Fruit fly (Drosophila melanogaster) whole organism, embryonic: Measurements from ENCODE around the gene Cyp4d1.

Experiments used
- Antp ChIP-seq: fragments of 200-800 bp; sonication (Bioruptor generic); optimal IDR thresholded peaks from 3 replicates; lab custom pipeline; 2016; ENCODE audit warnings: missing biosample characterization, missing genetic modification characterization
- Atf6 ChIP-seq: fragments of 200-800 bp; sonication (Bioruptor generic); IDR thresholded peaks from 2 replicates; pipeline ENCODE4 v1.3.6; 2022; ENCODE audit warnings: missing biosample characterization, missing genetic modification characterization
- BEAF-32 ChIP-seq: fragments of 200-800 bp; sonication (Bioruptor generic); optimal IDR thresholded peaks from 3 replicates; lab custom pipeline; 2017; ENCODE audit warnings: missing biosample characterization, missing genetic modification characterization, mild to moderate bottlenecking, moderate library complexity, missing genetic modification reagents
- CG11456 ChIP-seq: fragments of 200-800 bp; sonication (Bioruptor generic); IDR thresholded peaks from 3 replicates; pipeline ENCODE4 v1.3.6; 2022; ENCODE audit warnings: missing biosample characterization, missing genetic modification characterization
- CG11504 ChIP-seq: fragments of 200-800 bp; sonication (Bioruptor generic); optimal IDR thresholded peaks from 3 replicates; lab custom pipeline; 2019; ENCODE audit warnings: missing biosample characterization, mild to moderate bottlenecking, missing genetic modification characterization, moderate library complexity
- CG12219 ChIP-seq: fragments of 200-800 bp; sonication (Bioruptor generic); optimal IDR thresholded peaks from 3 replicates; lab custom pipeline; 2018; ENCODE audit warnings: missing biosample characterization, mild to moderate bottlenecking, missing genetic modification characterization
- CG12744 ChIP-seq: fragments of 200-800 bp; sonication (Bioruptor generic); optimal IDR thresholded peaks from 2 replicates; lab custom pipeline; 2016; ENCODE audit warnings: missing biosample characterization, missing genetic modification characterization
- CG13624 ChIP-seq: fragments of 200-800 bp; sonication (Bioruptor generic); optimal IDR thresholded peaks from 2 replicates; lab custom pipeline; 2016; ENCODE audit warnings: missing biosample characterization, missing genetic modification characterization
- CG13775 ChIP-seq: fragments of 200-800 bp; sonication (Bioruptor generic); optimal IDR thresholded peaks from 3 replicates; lab custom pipeline; 2017; ENCODE audit warnings: missing biosample characterization, mild to moderate bottlenecking, missing genetic modification characterization
- CG1529 ChIP-seq: fragments of 200-800 bp; sonication (Bioruptor generic); optimal IDR thresholded peaks from 3 replicates; lab custom pipeline; 2018; ENCODE audit warnings: missing biosample characterization, missing genetic modification characterization
- CG1603 ChIP-seq: fragments of 200-800 bp; sonication (Bioruptor generic); optimal IDR thresholded peaks from 2 replicates; lab custom pipeline; 2019; ENCODE audit warnings: missing biosample characterization, mild to moderate bottlenecking, missing genetic modification characterization, moderate library complexity
- CG1647 ChIP-seq: fragments of 200-800 bp; sonication (Bioruptor generic); optimal IDR thresholded peaks from 3 replicates; lab custom pipeline; 2016; ENCODE audit warnings: missing biosample characterization, missing genetic modification characterization
- CG16813 ChIP-seq: fragments of 200-800 bp; sonication (Bioruptor generic); IDR thresholded peaks from 3 replicates; pipeline ENCODE4 v1.3.6; 2022; ENCODE audit warnings: missing biosample characterization, missing genetic modification characterization; ENCODE audit not compliant: partially characterized antibody
- CG17359 ChIP-seq: fragments of 200-800 bp; sonication (Bioruptor generic); optimal IDR thresholded peaks from 3 replicates; lab custom pipeline; 2018; ENCODE audit warnings: missing biosample characterization, mild to moderate bottlenecking, missing genetic modification characterization, moderate library complexity
- CG2889 ChIP-seq: fragments of 200-800 bp; sonication (Bioruptor generic); IDR thresholded peaks from 3 replicates; pipeline ENCODE4 v1.3.6; 2022; ENCODE audit warnings: missing biosample characterization, missing genetic modification characterization
- CG3726 ChIP-seq: fragments of 200-800 bp; sonication (Bioruptor generic); IDR thresholded peaks from 3 replicates; pipeline ENCODE4, ENCODE4 v1.3.6; 2022; ENCODE audit warnings: missing biosample characterization, missing genetic modification characterization
- CG5180 ChIP-seq: fragments of 200-800 bp; sonication (Bioruptor generic); optimal IDR thresholded peaks from 3 replicates; lab custom pipeline; 2017; ENCODE audit warnings: missing biosample characterization, missing genetic modification characterization, mild to moderate bottlenecking, moderate library complexity, missing genetic modification reagents
- CG6654 ChIP-seq: fragments of 200-800 bp; sonication (Bioruptor generic); optimal IDR thresholded peaks from 2 replicates; lab custom pipeline; 2017; ENCODE audit warnings: missing biosample characterization, mild to moderate bottlenecking, missing genetic modification characterization
- CG7786 ChIP-seq: fragments of 200-800 bp; sonication (Bioruptor generic); optimal IDR thresholded peaks from 2 replicates; lab custom pipeline; 2016; ENCODE audit warnings: missing biosample characterization, missing genetic modification characterization
- CG7928 ChIP-seq: fragments of 200-800 bp; sonication (Bioruptor generic); optimal IDR thresholded peaks from 2 replicates; lab custom pipeline; 2017; ENCODE audit warnings: missing biosample characterization, mild to moderate bottlenecking, missing genetic modification characterization
- CG9437 ChIP-seq: fragments of 200-800 bp; sonication (Bioruptor generic); optimal IDR thresholded peaks from 2 replicates; lab custom pipeline; 2018; ENCODE audit warnings: missing biosample characterization, mild to moderate bottlenecking, missing genetic modification characterization
- D ChIP-seq, 2 experiments: fragments of 200-800 bp in 1 of 2; fragments of >200 bp in 1 of 2; sonication (Bioruptor generic) in 1 of 2; optimal IDR thresholded peaks; 2 replicates in 1 of 2; 3 replicates in 1 of 2; lab custom pipeline; 2017; ENCODE audit warnings: mild to moderate bottlenecking in 1 of 2, missing biosample characterization in 1 of 2, missing genetic modification characterization in 1 of 2, missing genetic modification reagents in 1 of 2
- Deaf1 ChIP-seq: fragments of 200-800 bp; optimal IDR thresholded peaks from 3 replicates; lab custom pipeline; 2019; ENCODE audit warnings: missing biosample characterization, mild to moderate bottlenecking, missing genetic modification characterization, moderate library complexity
- Dfd ChIP-seq, 2 experiments: fragments of >200 bp; optimal IDR thresholded peaks; 2 replicates each; lab custom pipeline; 2017; ENCODE audit warnings: missing biosample characterization in 2 of 2, missing genetic modification characterization in 2 of 2
- Drgx ChIP-seq: fragments of 200-800 bp; sonication (Bioruptor generic); IDR thresholded peaks from 2 replicates; pipeline ENCODE4 v1.3.6; 2022; ENCODE audit warnings: missing biosample characterization, missing genetic modification characterization
- Ets65A ChIP-seq: fragments of 200-800 bp; sonication (Bioruptor generic); peaks from one replicate; lab custom pipeline; 2016; ENCODE audit warnings: missing biosample characterization, missing genetic modification characterization
- HmgD ChIP-seq: fragments of 200-800 bp; sonication (Bioruptor generic); optimal IDR thresholded peaks from 3 replicates; lab custom pipeline; 2016; ENCODE audit warnings: missing biosample characterization, missing genetic modification characterization
- MBD-R2 ChIP-seq: fragments of 200-800 bp; sonication (Bioruptor generic); IDR thresholded peaks from 2 replicates; pipeline ENCODE4 v1.3.6; 2022; ENCODE audit warnings: missing biosample characterization, missing genetic modification characterization
- NC2α ChIP-seq: fragments of 200-800 bp; sonication (Bioruptor generic); optimal IDR thresholded peaks from 2 replicates; lab custom pipeline; 2016; ENCODE audit warnings: missing biosample characterization, missing genetic modification characterization
- NC2β ChIP-seq: fragments of 200-800 bp; sonication (Bioruptor generic); optimal IDR thresholded peaks from 2 replicates; lab custom pipeline; 2016; ENCODE audit warnings: missing biosample characterization, missing genetic modification characterization
- Oli ChIP-seq: fragments of 200-800 bp; sonication (Bioruptor generic); optimal IDR thresholded peaks from 2 replicates; lab custom pipeline; 2018; ENCODE audit warnings: missing biosample characterization, mild to moderate bottlenecking, missing genetic modification characterization, moderate library complexity
- Sox100B ChIP-seq: fragments of 200-800 bp; sonication (Bioruptor generic); optimal IDR thresholded peaks from 3 replicates; lab custom pipeline; 2018; ENCODE audit warnings: missing biosample characterization, mild to moderate bottlenecking, missing genetic modification characterization
- ara ChIP-seq: fragments of 200-800 bp; sonication (Bioruptor generic); IDR thresholded peaks from 2 replicates; pipeline ENCODE4 v1.3.6; 2022; ENCODE audit warnings: missing biosample characterization, missing genetic modification characterization
- ash1 ChIP-seq: fragments of 200-800 bp; sonication (Bioruptor generic); optimal IDR thresholded peaks from 2 replicates; lab custom pipeline; 2018; ENCODE audit warnings: missing biosample characterization, mild to moderate bottlenecking, missing genetic modification characterization
- br ChIP-seq: fragments of >200 bp; optimal IDR thresholded peaks from 2 replicates; lab custom pipeline; 2017
- dpn ChIP-seq, 2 experiments: fragments of 200-800 bp; sonication (Bioruptor generic); optimal IDR thresholded peaks; 3 replicates each; lab custom pipeline; 2016; ENCODE audit warnings: missing biosample characterization in 2 of 2, missing genetic modification characterization in 2 of 2
- emc ChIP-seq: fragments of 200-800 bp; sonication (Bioruptor generic); optimal IDR thresholded peaks from 2 replicates; lab custom pipeline; 2016; ENCODE audit warnings: missing biosample characterization, missing genetic modification characterization
- hb ChIP-seq: fragments of 200-800 bp; sonication (Bioruptor generic); IDR thresholded peaks from 3 replicates; pipeline ENCODE4 v1.3.6; 2022; ENCODE audit warnings: missing biosample characterization, missing genetic modification characterization; ENCODE audit not compliant: partially characterized antibody
- ind ChIP-seq: fragments of 200-800 bp; sonication (Bioruptor generic); optimal IDR thresholded peaks from 3 replicates; lab custom pipeline; 2016; ENCODE audit warnings: missing biosample characterization, missing genetic modification characterization
- insv ChIP-seq, 2 experiments: fragments of 200-800 bp; sonication (Bioruptor generic); optimal IDR thresholded peaks; 3 replicates each; lab custom pipeline; 2016 to 2018; ENCODE audit warnings: missing biosample characterization in 2 of 2, missing genetic modification characterization in 2 of 2
- kay ChIP-seq: fragments of 200-800 bp; sonication (Bioruptor generic); optimal IDR thresholded peaks from 2 replicates; lab custom pipeline; 2016; ENCODE audit warnings: missing biosample characterization, missing genetic modification characterization
- onecut ChIP-seq: fragments of 200-800 bp; sonication (Bioruptor generic); IDR thresholded peaks from 2 replicates; pipeline ENCODE4 v1.3.6; 2022; ENCODE audit warnings: missing biosample characterization, missing genetic modification characterization
- pita ChIP-seq: fragments of 200-800 bp; sonication (Bioruptor generic); optimal IDR thresholded peaks from 2 replicates; lab custom pipeline; 2017; ENCODE audit warnings: missing biosample characterization, mild to moderate bottlenecking, missing genetic modification characterization
- stwl ChIP-seq: fragments of 200-800 bp; sonication (Bioruptor generic); optimal IDR thresholded peaks from 3 replicates; lab custom pipeline; 2018; ENCODE audit warnings: missing biosample characterization, mild to moderate bottlenecking, missing genetic modification characterization, moderate library complexity
- tap ChIP-seq: fragments of 200-800 bp; optimal IDR thresholded peaks from 3 replicates; lab custom pipeline; 2019; ENCODE audit warnings: missing biosample characterization, mild to moderate bottlenecking, missing genetic modification characterization, moderate library complexity
- ttk ChIP-seq: fragments of 200-800 bp; sonication (Bioruptor generic); IDR thresholded peaks from 2 replicates; pipeline ENCODE4 v2.1.2; 2022; ENCODE audit warnings: missing biosample characterization, missing genetic modification characterization
- wek ChIP-seq: fragments of 200-800 bp; sonication (Bioruptor generic); optimal IDR thresholded peaks from 3 replicates; lab custom pipeline; 2018; ENCODE audit warnings: missing biosample characterization, mild to moderate bottlenecking, missing genetic modification characterization, moderate library complexity

Gene Cyp4d1

dm6 chrX:2166129-2166528 is 4.1 kb upstream of the Cyp4d1 start (continued):
- TF ChIP-seq wek (GFP tag; lab: Kevin White, UChicago) (no peak), pita (GFP tag; lab: Kevin White, UChicago) (no peak), CG7786 (no peak), NC2β (GFP tag; lab: Kevin White, UChicago) (peak; percentile 35), CG11456 (GFP tag; lab: Robert Waterston, UW) (no peak), CG2889 (GFP tag; lab: Robert Waterston, UW) (0 out of 3 replicates have a peak, but pooled peaks have one; percentile 15), CG1529 (peak; percentile 17), Antp (no peak), ara (GFP tag; lab: Robert Waterston, UW) (no peak), CG7928 (GFP tag; lab: Kevin White, UChicago) (no peak), Dfd (GFP tag; optimal IDR thresholded peaks at IDR 0.05; lab: Kevin White, UChicago) (no peak), CG17359 (tag; lab: Kevin White, UChicago) (peak; percentile 71), CG6654 (GFP tag; lab: Kevin White, UChicago) (no peak), Deaf1 (no peak), ind (GFP tag; lab: Kevin White, UChicago) (peak; percentile 36), onecut (GFP tag; lab: Robert Waterston, UW) (no peak), Oli (tag; lab: Kevin White, UChicago) (peak; percentile 46), MBD-R2 (GFP tag; lab: Robert Waterston, UW) (no peak), CG13624 (GFP tag; lab: Kevin White, UChicago) (no peak), CG11504 (tag; lab: Kevin White, UChicago) (peak; percentile 59), br (no peak), dpn (GFP tag; optimal IDR thresholded peaks at IDR 0.05; lab: Kevin White, UChicago) (peak in 1 of 2 experiments; percentile 10), Atf6 (no peak), kay (GFP tag; lab: Kevin White, UChicago) (no peak), D (optimal IDR thresholded peaks at IDR 0.05; lab: Kevin White, UChicago) (no peak), D (GFP tag; optimal IDR thresholded peaks at IDR 0.05; lab: Kevin White, UChicago) (peak; percentile 22), emc (GFP tag; lab: Kevin White, UChicago) (no peak), CG13775 (GFP tag; lab: Kevin White, UChicago) (no peak), tap (peak; percentile 18), BEAF-32 (no peak), CG1647 (GFP tag; lab: Kevin White, UChicago) (no peak), CG12219 (GFP tag; lab: Kevin White, UChicago) (no peak), ash1 (GFP tag; lab: Kevin White, UChicago) (no peak), hb (no peak), CG12744 (no peak), Sox100B (no peak), NC2α (GFP tag; lab: Kevin White, UChicago) (no peak), CG9437 (no peak), CG16813 (no peak), CG5180 (GFP tag; lab: Kevin White, UChicago) (no peak), insv (GFP tag; optimal IDR thresholded peaks at IDR 0.05; lab: Kevin White, UChicago) (no peak)

dm6 chrX:2165394-2165793 is 3.4 kb upstream of the Cyp4d1 start:
- TF ChIP-seq Drgx (GFP tag; lab: Robert Waterston, UW) (peak; percentile 81), Ets65A (GFP tag; lab: Kevin White, UChicago) (peak; percentile 46), CG12219 (GFP tag; lab: Kevin White, UChicago) (no peak), ttk (GFP tag; lab: Robert Waterston, UW) (no peak), CG1603 (tag; lab: Kevin White, UChicago) (peak; percentile 9), HmgD (GFP tag; lab: Kevin White, UChicago) (no peak), CG3726 (0 out of 3 replicates have a peak, but pooled peaks have one; percentile 41), stwl (no peak)
- TF ChIP-seq, all 482 proteins: peak for 4
